Worm (Caenorhabditis elegans) whole organism, late embryonic: ENCODE data around the gene Y48G9A.11.
A peak's percentile ranks its signal among the peaks of the same experiment; 100 is the strongest.

Experiments used
- C08G9.2 ChIP-seq: sonication (generic microtip); optimal IDR thresholded peaks from 2 replicates; lab custom pipeline; 2016; ENCODE audit warnings: mild to moderate bottlenecking, missing genetic modification characterization, moderate library complexity, missing compliant biosample characterization
- F13H6.1 ChIP-seq: sonication (generic microtip); optimal IDR thresholded peaks from 2 replicates; lab custom pipeline; 2016; ENCODE audit warnings: missing genetic modification characterization, missing compliant biosample characterization
- K09A11.1 ChIP-seq: sonication (generic microtip); optimal IDR thresholded peaks from 2 replicates; lab custom pipeline; 2017; ENCODE audit warnings: antibody characterized with exemption, mild to moderate bottlenecking, missing genetic modification characterization, missing compliant biosample characterization; ENCODE audit not compliant: insufficient read depth
- ahr-1 ChIP-seq: sonication (generic microtip); optimal IDR thresholded peaks from 2 replicates; lab custom pipeline; 2016; ENCODE audit warnings: missing genetic modification characterization, missing compliant biosample characterization
- ama-1 ChIP-seq: fragments of 150-350 bp; optimal IDR thresholded peaks from 2 replicates; lab custom pipeline; 2014
- ceh-19 ChIP-seq: fragments of 200-800 bp; sonication (Bioruptor generic); optimal IDR thresholded peaks from 2 replicates; lab custom pipeline; 2018; ENCODE audit warnings: mild to moderate bottlenecking, missing genetic modification characterization, missing compliant biosample characterization
- ceh-2 ChIP-seq: sonication (generic microtip); optimal IDR thresholded peaks from 2 replicates; lab custom pipeline; 2016; ENCODE audit warnings: missing genotype, missing genetic modification characterization, missing compliant biosample characterization
- ceh-24 ChIP-seq: sonication (generic microtip); optimal IDR thresholded peaks from 2 replicates; lab custom pipeline; 2016; ENCODE audit warnings: mild to moderate bottlenecking, missing genetic modification characterization, missing compliant biosample characterization
- ceh-30 ChIP-seq: fragments of 150-350 bp; optimal IDR thresholded peaks from 2 replicates; lab custom pipeline; 2014; ENCODE audit warnings: missing biosample characterization, missing genetic modification characterization
- ceh-31 ChIP-seq: sonication (generic microtip); optimal IDR thresholded peaks from 2 replicates; lab custom pipeline; 2016; ENCODE audit warnings: missing genetic modification characterization, missing compliant biosample characterization
- ceh-45 ChIP-seq: fragments of 200-800 bp; sonication (Bioruptor generic); IDR thresholded peaks from 2 replicates; pipeline ENCODE4 v1.3.6; 2022; ENCODE audit warnings: missing genetic modification reagents, missing genetic modification characterization, missing compliant biosample characterization
- ceh-9 ChIP-seq: sonication (generic microtip); optimal IDR thresholded peaks from 2 replicates; lab custom pipeline; 2016; ENCODE audit warnings: mild to moderate bottlenecking, missing genetic modification characterization, inconsistent platforms, missing compliant biosample characterization
- dve-1 ChIP-seq: sonication (generic microtip); optimal IDR thresholded peaks from 2 replicates; lab custom pipeline; 2017; ENCODE audit warnings: antibody characterized with exemption, mild to moderate bottlenecking, missing genetic modification characterization, missing compliant biosample characterization
- elt-2 ChIP-seq: sonication (generic microtip); optimal IDR thresholded peaks from 2 replicates; lab custom pipeline; 2016; ENCODE audit warnings: missing genetic modification reagents, missing genetic modification characterization, missing compliant biosample characterization
- elt-4 ChIP-seq: sonication (generic microtip); optimal IDR thresholded peaks from 2 replicates; lab custom pipeline; 2016; ENCODE audit warnings: missing genetic modification characterization, missing compliant biosample characterization
- ets-4 ChIP-seq: sonication (generic microtip); optimal IDR thresholded peaks from 2 replicates; lab custom pipeline; 2016; ENCODE audit warnings: missing genetic modification characterization, missing compliant biosample characterization
- fax-1 ChIP-seq: sonication (generic microtip); optimal IDR thresholded peaks from 2 replicates; lab custom pipeline; 2016; ENCODE audit warnings: missing genotype, missing genetic modification characterization, missing compliant biosample characterization
- fkh-10 ChIP-seq: fragments of 150-350 bp; optimal IDR thresholded peaks from 2 replicates; lab custom pipeline; 2014; ENCODE audit warnings: missing biosample characterization, missing genetic modification reagents, missing genetic modification characterization
- lim-6 ChIP-seq: sonication (generic microtip); optimal IDR thresholded peaks from 2 replicates; lab custom pipeline; 2016; ENCODE audit warnings: missing genetic modification characterization, missing compliant biosample characterization
- lin-11 ChIP-seq: fragments of 200-800 bp; sonication (Bioruptor generic); optimal IDR thresholded peaks from 2 replicates; lab custom pipeline; 2018; ENCODE audit warnings: mild to moderate bottlenecking, missing genetic modification characterization, missing compliant biosample characterization
- nfya-1 ChIP-seq: sonication (generic microtip); optimal IDR thresholded peaks from 2 replicates; lab custom pipeline; 2017; ENCODE audit warnings: missing genetic modification characterization, mild to moderate bottlenecking, missing compliant biosample characterization, antibody characterized with exemption, moderate library complexity
- nhr-232 ChIP-seq: sonication (generic microtip); optimal IDR thresholded peaks from 2 replicates; lab custom pipeline; 2016; ENCODE audit warnings: missing genetic modification characterization, missing compliant biosample characterization
- npax-4 ChIP-seq: sonication (generic microtip); optimal IDR thresholded peaks from 2 replicates; lab custom pipeline; 2016; ENCODE audit warnings: missing genetic modification characterization, missing compliant biosample characterization
- odd-2 ChIP-seq: sonication (generic microtip); optimal IDR thresholded peaks from 2 replicates; lab custom pipeline; 2017; ENCODE audit warnings: antibody characterized with exemption, mild to moderate bottlenecking, missing genetic modification characterization, missing compliant biosample characterization
- pag-3 ChIP-seq: sonication (generic microtip); optimal IDR thresholded peaks from 2 replicates; lab custom pipeline; 2016; ENCODE audit warnings: missing compliant biosample characterization, missing genetic modification characterization, borderline replicate concordance
- pax-1 ChIP-seq: fragments of 150-350 bp; optimal IDR thresholded peaks from 2 replicates; lab custom pipeline; 2014; ENCODE audit warnings: missing biosample characterization, missing genetic modification characterization
- pha-2 ChIP-seq: sonication (generic microtip); optimal IDR thresholded peaks from 2 replicates; lab custom pipeline; 2017; ENCODE audit warnings: mild to moderate bottlenecking, missing genetic modification characterization, missing compliant biosample characterization
- pros-1 ChIP-seq: fragments of 150-350 bp; optimal IDR thresholded peaks from 2 replicates; lab custom pipeline; 2014; ENCODE audit warnings: missing biosample characterization, missing genetic modification reagents, missing genetic modification characterization
- ref-2 ChIP-seq: sonication (generic microtip); optimal IDR thresholded peaks from 2 replicates; lab custom pipeline; 2016; ENCODE audit warnings: missing genetic modification characterization, missing compliant biosample characterization
- sdc-2 ChIP-seq: sonication (generic microtip); optimal IDR thresholded peaks from 2 replicates; lab custom pipeline; 2016; ENCODE audit warnings: missing genotype, missing genetic modification characterization, missing compliant biosample characterization
- sox-2 ChIP-seq: fragments of 200-800 bp; sonication (Bioruptor generic); IDR thresholded peaks from 2 replicates; pipeline ENCODE4 v1.3.6; 2022; ENCODE audit warnings: missing genetic modification reagents, missing genetic modification characterization, missing compliant biosample characterization
- tbx-2 ChIP-seq: sonication (generic microtip); optimal IDR thresholded peaks from 2 replicates; lab custom pipeline; 2016; ENCODE audit warnings: missing genetic modification characterization, missing compliant biosample characterization
- ttx-3 ChIP-seq: sonication (generic microtip); optimal IDR thresholded peaks from 2 replicates; lab custom pipeline; 2016; ENCODE audit warnings: missing genetic modification reagents, missing genetic modification characterization, missing compliant biosample characterization
- unc-3 ChIP-seq, 2 experiments: fragments of 200-800 bp in 1 of 2; sonication (Bioruptor generic) in 1 of 2; sonication (generic microtip) in 1 of 2; conservative IDR thresholded peaks in 1 of 2; optimal IDR thresholded peaks in 1 of 2; 2 replicates each; pipeline versions ENCODE4 v1.3.6 to Lab custom; 2016 to 2022; ENCODE audit warnings: missing compliant biosample characterization in 2 of 2, missing genetic modification characterization in 2 of 2, missing genetic modification reagents in 1 of 2
- unc-55 ChIP-seq: sonication (generic microtip); optimal IDR thresholded peaks from 2 replicates; lab custom pipeline; 2017; ENCODE audit warnings: missing biosample characterization, missing genetic modification reagents, missing genetic modification characterization
- zip-5 ChIP-seq: sonication (generic microtip); optimal IDR thresholded peaks from 2 replicates; lab custom pipeline; 2016; ENCODE audit warnings: missing genetic modification characterization, missing compliant biosample characterization

Gene Y48G9A.11

DNA sequence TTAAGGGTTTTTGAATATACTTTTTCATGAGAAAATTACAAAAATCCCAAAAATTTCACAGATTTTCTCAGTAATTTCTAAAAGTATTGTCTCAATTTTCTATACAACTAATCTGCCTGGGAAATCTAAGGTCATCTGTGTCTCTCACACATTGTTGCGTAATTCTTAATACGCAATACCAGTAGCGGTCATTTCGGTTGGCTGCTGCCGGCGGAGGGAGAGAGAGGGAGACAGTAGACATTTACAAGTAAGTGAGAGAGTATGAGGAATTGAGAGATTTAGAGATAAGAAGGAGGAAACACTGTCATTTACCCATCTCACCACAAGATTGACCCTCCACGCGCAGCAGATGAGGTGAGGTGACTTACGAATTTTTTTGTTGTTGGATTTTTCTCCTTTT is 9.2 kb upstream of the Y48G9A.11 start (continued):
- peak; percentile 42 for TF ChIP-seq ref-2 (tag; lab: Kevin White, UChicago)
- no peak for TF ChIP-seq pros-1 (tag; lab: Kevin White, UChicago)
- TF ChIP-seq unc-3 (GFP tag; conservative IDR thresholded peaks at IDR 0.05; lab: Robert Waterston, UW): no peak
- TF ChIP-seq unc-3 (tag; optimal IDR thresholded peaks at IDR 0.05; lab: Kevin White, UChicago): no peak
- TF ChIP-seq nhr-232 (tag; lab: Kevin White, UChicago): no peak
- TF ChIP-seq tbx-2 (tag; lab: Kevin White, UChicago): peak; percentile 49
- TF ChIP-seq fax-1 (tag; lab: Kevin White, UChicago): no peak
- no peak for TF ChIP-seq npax-4 (tag; lab: Kevin White, UChicago)
- no peak for TF ChIP-seq zip-5 (tag; lab: Kevin White, UChicago)
- TF ChIP-seq pax-1: no peak

DNA sequence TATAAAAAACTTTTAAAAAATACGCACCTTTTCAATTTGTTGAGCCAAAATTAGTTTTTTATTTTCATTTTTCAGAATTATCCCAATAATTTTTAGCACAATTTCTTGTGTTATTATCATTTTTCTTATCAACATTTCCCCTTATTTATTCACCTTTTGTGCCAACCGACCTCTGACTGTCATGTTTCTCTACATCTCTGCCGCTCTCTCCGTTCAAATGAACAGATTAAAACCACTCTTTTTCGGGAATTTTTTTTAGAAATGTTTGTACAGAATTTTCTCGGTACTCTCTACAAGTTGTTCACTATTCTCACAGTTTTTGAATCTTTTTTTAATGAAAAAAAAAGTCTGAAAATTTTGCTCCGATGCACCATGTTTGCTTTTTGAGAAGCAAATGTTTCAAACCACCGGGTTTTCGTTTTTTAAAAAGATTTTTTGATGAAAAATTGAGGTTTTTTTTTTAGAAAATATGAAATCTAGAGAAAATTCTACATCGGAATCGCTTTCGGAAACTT is 7.0 kb upstream of the Y48G9A.11 start, which contains the start of gene frl-1:
frl-1 (plus strand) TSS at position 465 of the 515 bp plus-strand sequence.
- TF ChIP-seq elt-2 (tag; lab: Kevin White, UChicago) (peak; percentile 10), pag-3 (tag; lab: Kevin White, UChicago) (no peak)

- TF ChIP-seq elt-2 (tag; lab: Kevin White, UChicago): no peak
- no peak for TF ChIP-seq lim-6 (tag; lab: Kevin White, UChicago)
- no peak for TF ChIP-seq sox-2 (GFP tag; lab: Robert Waterston, UW)
- TF ChIP-seq pros-1 (tag; lab: Kevin White, UChicago): no peak
- no peak for TF ChIP-seq pha-2 (tag; lab: Kevin White, UChicago)
- no peak for TF ChIP-seq fkh-10 (GFP tag; lab: Kevin White, UChicago)
- no peak for TF ChIP-seq ama-1 (lab: Kevin White, UChicago)
- no peak for TF ChIP-seq K09A11.1 (tag; lab: Kevin White, UChicago)
- TF ChIP-seq elt-4 (tag; lab: Kevin White, UChicago): no peak
- no peak for TF ChIP-seq dve-1
- no peak for TF ChIP-seq ahr-1
- TF ChIP-seq F13H6.1 (tag; lab: Kevin White, UChicago): no peak
- TF ChIP-seq sdc-2: no peak
- TF ChIP-seq ceh-2: no peak
- TF ChIP-seq ceh-24 (tag; lab: Kevin White, UChicago): no peak
- TF ChIP-seq ceh-31 (tag; lab: Kevin White, UChicago): no peak
- no peak for TF ChIP-seq ceh-30 (tag; lab: Kevin White, UChicago)
- no peak for TF ChIP-seq odd-2 (tag; lab: Kevin White, UChicago)
- TF ChIP-seq, all 69 proteins: peak for 0
Observed at ce11 chrIII:2117541-2117940, 844 bp upstream of the Y48G9A.11 start, which contains the start of gene Y48G9A.6. Y48G9A.6 (plus strand) TSS chrIII:2117841.

ce11 chrIII:2115322-2115721 is 1.4 kb downstream of the Y48G9A.11 start:
- TF ChIP-seq lin-11: no peak
- no peak for TF ChIP-seq ets-4 (tag; lab: Kevin White, UChicago)
- TF ChIP-seq npax-4 (tag; lab: Kevin White, UChicago): no peak
- TF ChIP-seq pax-1: no peak
- no peak for TF ChIP-seq nhr-232 (tag; lab: Kevin White, UChicago)
- TF ChIP-seq C08G9.2 (tag; lab: Kevin White, UChicago): no peak
- TF ChIP-seq ceh-45 (GFP tag; lab: Robert Waterston, UW): no peak
- TF ChIP-seq ceh-30 (tag; lab: Kevin White, UChicago): no peak
- no peak for TF ChIP-seq pha-2 (tag; lab: Kevin White, UChicago)
- TF ChIP-seq ceh-19 (GFP tag; lab: Kevin White, UChicago): no peak
- no peak for TF ChIP-seq unc-55 (GFP tag; lab: Kevin White, UChicago)
- TF ChIP-seq ttx-3 (tag; lab: Kevin White, UChicago): no peak
- TF ChIP-seq ceh-9 (tag; lab: Kevin White, UChicago): no peak
- no peak for TF ChIP-seq nfya-1 (tag; lab: Kevin White, UChicago)
- no peak for TF ChIP-seq lim-6 (tag; lab: Kevin White, UChicago)
- TF ChIP-seq K09A11.1 (tag; lab: Kevin White, UChicago): no peak
- TF ChIP-seq ceh-2: no peak
- TF ChIP-seq, all 69 proteins: peak for 0
